Fruit fly (Drosophila melanogaster): Measurements from ENCODE around the gene MsR1.
A peak's percentile ranks its signal among the peaks of the same experiment; 100 is the strongest.

Gene MsR1

DNA sequence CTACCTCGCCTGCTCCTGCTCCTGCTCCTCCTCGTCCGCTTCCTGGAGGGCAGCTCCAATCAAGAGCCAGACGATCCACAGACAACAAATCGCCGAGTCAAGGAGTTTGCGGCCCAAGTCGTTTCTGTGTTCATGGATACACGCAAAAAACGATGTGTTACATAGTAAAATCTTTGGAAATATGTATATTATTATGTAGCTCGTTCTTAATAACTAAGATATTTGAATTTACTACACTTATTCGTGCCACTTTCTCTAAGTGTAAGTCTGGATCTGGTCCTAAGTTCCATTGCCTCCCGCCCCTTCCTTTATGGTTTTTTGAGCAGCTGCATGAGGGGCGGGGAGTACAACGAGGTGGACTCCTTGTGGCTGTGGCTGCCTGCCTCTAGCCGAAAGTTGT lies 63.9 kb downstream of the MsR1 start (continued):
- peak; percentile 2 for TF ChIP-seq CG9139 (GFP tag; optimal IDR thresholded peaks at IDR 0.05)
- peak; percentile 42 for TF ChIP-seq acj6 (GFP tag; optimal IDR thresholded peaks at IDR 0.05)
- peak; percentile 37 for TF ChIP-seq Lpt (GFP tag; optimal IDR thresholded peaks at IDR 0.05)
- TF ChIP-seq esn (GFP tag; optimal IDR thresholded peaks at IDR 0.05): peak; percentile 42
- no peak for TF ChIP-seq Sox102F (GFP tag; optimal IDR thresholded peaks at IDR 0.05)
- TF ChIP-seq eg (GFP tag; IDR thresholded peaks at IDR 0.05): peak; percentile 61
- peak; percentile 60 for TF ChIP-seq achi (GFP tag; optimal IDR thresholded peaks at IDR 0.05)

DNA sequence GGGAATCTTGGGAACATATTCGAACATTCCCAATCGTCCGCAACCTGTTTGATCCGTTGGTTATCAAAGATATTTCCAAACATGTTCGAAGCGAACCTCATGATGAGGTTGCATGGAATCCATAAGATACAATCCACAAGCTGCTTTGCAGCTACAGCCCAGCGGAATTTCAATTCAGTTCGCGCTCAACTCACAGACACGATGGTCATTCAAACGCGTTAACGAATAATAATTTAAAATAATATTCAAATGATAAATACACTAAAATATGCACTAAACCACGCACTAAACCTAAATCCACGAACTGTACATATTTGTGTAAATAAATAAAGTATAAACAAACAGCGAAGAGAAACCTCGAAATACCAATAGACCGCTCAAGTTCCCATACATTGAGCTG lies 65.3 kb downstream of the MsR1 start:
- no peak for TF ChIP-seq net (GFP tag; optimal IDR thresholded peaks at IDR 0.05)
- no peak for TF ChIP-seq CG34406 (GFP tag; optimal IDR thresholded peaks at IDR 0.05)
- TF ChIP-seq Blimp-1 (GFP tag; optimal IDR thresholded peaks at IDR 0.05): no peak
- TF ChIP-seq CG15336 (GFP tag; IDR thresholded peaks at IDR 0.05): 0 out of 2 replicates have a peak, but pooled peaks have one; percentile 9
- TF ChIP-seq Smox (GFP tag; optimal IDR thresholded peaks at IDR 0.05): no peak
- no peak for TF ChIP-seq cyc (GFP tag; optimal IDR thresholded peaks at IDR 0.05)
- no peak for TF ChIP-seq CG8319 (GFP tag; optimal IDR thresholded peaks at IDR 0.05)
- no peak for TF ChIP-seq CG8119 (GFP tag; IDR thresholded peaks at IDR 0.05)
- TF ChIP-seq CG7368 (GFP tag; optimal IDR thresholded peaks at IDR 0.05): no peak
- no peak for TF ChIP-seq svp (GFP tag)
- TF ChIP-seq Met (GFP tag; optimal IDR thresholded peaks at IDR 0.05): no peak
- no peak for TF ChIP-seq achi (GFP tag; optimal IDR thresholded peaks at IDR 0.05)
- no peak for TF ChIP-seq Hr4 (GFP tag; optimal IDR thresholded peaks at IDR 0.05)
- TF ChIP-seq CG6163 (GFP tag; IDR thresholded peaks at IDR 0.05): 0 out of 3 replicates have a peak, but pooled peaks have one; percentile 29
- no peak for TF ChIP-seq Ets96B (tag; optimal IDR thresholded peaks at IDR 0.05)
- TF ChIP-seq CG6808 (GFP tag; optimal IDR thresholded peaks at IDR 0.05): no peak
- no peak for TF ChIP-seq fd59A (GFP tag; optimal IDR thresholded peaks at IDR 0.05)
- TF ChIP-seq CG10669 (GFP tag; optimal IDR thresholded peaks at IDR 0.05): no peak
- no peak for TF ChIP-seq dac (GFP tag; optimal IDR thresholded peaks at IDR 0.05)
- TF ChIP-seq Sox102F (GFP tag; optimal IDR thresholded peaks at IDR 0.05): no peak
- no peak for TF ChIP-seq CG32006 (GFP tag; optimal IDR thresholded peaks at IDR 0.05)
- TF ChIP-seq CG8632 (GFP tag; optimal IDR thresholded peaks at IDR 0.05): no peak
- TF ChIP-seq CG11294 (GFP tag; IDR thresholded peaks at IDR 0.05): no peak
- no peak for TF ChIP-seq eg (GFP tag; IDR thresholded peaks at IDR 0.05)
- peak; percentile 8 for TF ChIP-seq CG6276 (GFP tag; optimal IDR thresholded peaks at IDR 0.05)
- TF ChIP-seq Eip78C (GFP tag): peak; percentile 70
- no peak for TF ChIP-seq fd85E (GFP tag; optimal IDR thresholded peaks at IDR 0.05)
- TF ChIP-seq Sox14 (GFP tag; optimal IDR thresholded peaks at IDR 0.05): no peak
- peak; percentile 51 for TF ChIP-seq CG6854 (GFP tag; optimal IDR thresholded peaks at IDR 0.05)
- no peak for TF ChIP-seq spab (GFP tag; optimal IDR thresholded peaks at IDR 0.05)
- TF ChIP-seq CG9139 (GFP tag; optimal IDR thresholded peaks at IDR 0.05): no peak
- TF ChIP-seq vri (GFP tag; optimal IDR thresholded peaks at IDR 0.05): peak; percentile 6
- peak; percentile 23 for TF ChIP-seq dsx (GFP tag; optimal IDR thresholded peaks at IDR 0.05; ENCODE audit: poor library complexity, severe bottlenecking)
- TF ChIP-seq Eip75B (GFP tag; optimal IDR thresholded peaks at IDR 0.05): no peak
- TF ChIP-seq fkh (GFP tag; optimal IDR thresholded peaks at IDR 0.05): peak; percentile 27
- no peak for TF ChIP-seq CG16779 (tag; optimal IDR thresholded peaks at IDR 0.05)
- no peak for TF ChIP-seq Hr39 (GFP tag; optimal IDR thresholded peaks at IDR 0.05)
- no peak for TF ChIP-seq Sox15 (GFP tag; optimal IDR thresholded peaks at IDR 0.05)
- no peak for TF ChIP-seq Lpt (GFP tag; optimal IDR thresholded peaks at IDR 0.05)
- TF ChIP-seq pdm3 (GFP tag; optimal IDR thresholded peaks at IDR 0.05): no peak
- TF ChIP-seq Eip93F (GFP tag; optimal IDR thresholded peaks at IDR 0.05): no peak
- TF ChIP-seq CG1621 (tag; optimal IDR thresholded peaks at IDR 0.05): no peak
- TF ChIP-seq topi (GFP tag; optimal IDR thresholded peaks at IDR 0.05): no peak
- TF ChIP-seq CG11762 (GFP tag; optimal IDR thresholded peaks at IDR 0.05; ENCODE audit: insufficient read depth): no peak
- TF ChIP-seq ss (GFP tag; optimal IDR thresholded peaks at IDR 0.05): no peak
- no peak for TF ChIP-seq esn (GFP tag; optimal IDR thresholded peaks at IDR 0.05)
- TF ChIP-seq OdsH (GFP tag; optimal IDR thresholded peaks at IDR 0.05): no peak
- no peak for TF ChIP-seq CG4318 (GFP tag; optimal IDR thresholded peaks at IDR 0.05)
- peak; percentile 21 for TF ChIP-seq CG3919 (GFP tag; optimal IDR thresholded peaks at IDR 0.05)

All from whole organism, prepupa.